Fruit fly (Drosophila melanogaster) whole organism, pupa: ENCODE data around the gene kirre.

Source experiments
- CG13204 ChIP-seq: fragments of 200-800 bp; sonication (Bioruptor generic); optimal IDR thresholded peaks from 2 replicates; lab custom pipeline; 2018; ENCODE audit warnings: missing biosample characterization, mild to moderate bottlenecking, missing genetic modification characterization, moderate library complexity
- CG14655 ChIP-seq: fragments of 200-800 bp; sonication (Bioruptor generic); optimal IDR thresholded peaks from 3 replicates; lab custom pipeline; 2017; ENCODE audit warnings: mild to moderate bottlenecking, missing biosample characterization, missing genetic modification reagents, missing genetic modification characterization
- CG32121 ChIP-seq: fragments of 200-800 bp; sonication (Bioruptor generic); IDR thresholded peaks from 2 replicates; pipeline ENCODE4 v1.3.6; 2022; ENCODE audit warnings: missing biosample characterization, missing genetic modification characterization
- CG8159 ChIP-seq: fragments of 200-800 bp; sonication (Bioruptor generic); optimal IDR thresholded peaks from 3 replicates; lab custom pipeline; 2018; ENCODE audit warnings: missing biosample characterization, mild to moderate bottlenecking, missing genetic modification characterization, moderate library complexity
- CG8301 ChIP-seq: fragments of 200-800 bp; sonication (Bioruptor generic); optimal IDR thresholded peaks from 2 replicates; lab custom pipeline; 2018; ENCODE audit warnings: missing biosample characterization, mild to moderate bottlenecking, missing genetic modification characterization
- Ets98B ChIP-seq: fragments of 200-800 bp; sonication (Bioruptor generic); IDR thresholded peaks from 2 replicates; pipeline ENCODE4 v1.3.6; 2022; ENCODE audit warnings: missing biosample characterization, missing genetic modification characterization
- gl ChIP-seq: fragments of 200-800 bp; sonication (Bioruptor generic); optimal IDR thresholded peaks from 2 replicates; lab custom pipeline; 2018; ENCODE audit warnings: missing biosample characterization, mild to moderate bottlenecking, missing genetic modification characterization

DNA sequence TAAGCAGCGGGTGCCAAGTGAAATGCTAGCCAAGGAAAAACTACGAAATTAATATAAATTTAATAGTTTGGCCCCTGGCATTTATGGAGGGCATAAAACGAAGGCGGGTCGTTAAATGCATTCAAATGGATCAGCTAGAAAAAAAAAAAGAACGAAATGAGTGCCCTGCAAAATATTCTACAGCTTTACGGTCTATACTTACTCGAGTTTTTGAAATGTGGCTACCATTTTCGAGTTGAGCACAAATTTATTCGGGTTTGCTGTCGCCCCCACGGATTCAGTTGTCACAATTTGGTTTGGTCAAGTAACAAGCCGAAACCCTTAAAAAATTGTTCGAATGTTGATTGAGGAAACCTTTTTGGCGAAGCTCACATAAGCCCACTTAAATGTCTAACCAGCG, 69.4 kb downstream of the kirre start, which contains the start of gene CG12498:
- TF ChIP-seq gl (tag; lab: Kevin White, UChicago) (no peak), CG8301 (no peak), CG32121 (GFP tag; lab: Robert Waterston, UW) (no peak), CG14655 (GFP tag; lab: Kevin White, UChicago) (no peak), CG8159 (tag; lab: Kevin White, UChicago) (no peak), Ets98B (GFP tag; lab: Robert Waterston, UW) (no peak), CG13204 (GFP tag; lab: Kevin White, UChicago) (no peak)
